Worm (Caenorhabditis elegans) whole organism, L4 larva: ENCODE measurements around the gene clec-185.

ENCODE experiments used
- D1046.2 ChIP-seq: fragments of 200-800 bp; sonication (Bioruptor generic); IDR thresholded peaks from 2 replicates; pipeline ENCODE4 v1.3.6; 2022; ENCODE audit warnings: missing genetic modification characterization, missing compliant biosample characterization
- F37D6.2 ChIP-seq: sonication (generic microtip); optimal IDR thresholded peaks from 2 replicates; lab custom pipeline; 2016; ENCODE audit warnings: mild to moderate bottlenecking, missing genetic modification characterization, missing compliant biosample characterization
- R02D3.7 ChIP-seq: fragments of 150-350 bp; sonication (generic microtip); optimal IDR thresholded peaks from 3 replicates; lab custom pipeline; 2014; ENCODE audit warnings: missing biosample characterization, missing genetic modification characterization
- Y105C5A.15 ChIP-seq: fragments of 200-800 bp; sonication (Bioruptor generic); IDR thresholded peaks from 2 replicates; pipeline ENCODE4 v1.3.6; 2022; ENCODE audit warnings: missing genetic modification characterization, missing compliant biosample characterization
- Y75B8A.6 ChIP-seq: fragments of 200-800 bp; sonication (Bioruptor generic); IDR thresholded peaks from 2 replicates; pipeline ENCODE4 v1.3.6; 2022; ENCODE audit warnings: missing genetic modification reagents, missing genetic modification characterization, missing compliant biosample characterization
- ZK337.2 ChIP-seq: fragments of 200-800 bp; sonication (Bioruptor generic); IDR thresholded peaks from 2 replicates; pipeline ENCODE4 v1.3.6; 2022; ENCODE audit warnings: missing genetic modification reagents, missing genetic modification characterization, missing compliant biosample characterization
- ZK546.5 ChIP-seq, 2 experiments: sonication (generic microtip); optimal IDR thresholded peaks; 2 replicates each; lab custom pipeline; 2017; ENCODE audit warnings: missing biosample characterization in 2 of 2, missing genetic modification characterization in 2 of 2
- arid-1 ChIP-seq: fragments of 200-800 bp; sonication (Bioruptor generic); conservative IDR thresholded peaks from 2 replicates; pipeline ENCODE4 v1.3.6; 2022; ENCODE audit warnings: missing genetic modification reagents, missing genetic modification characterization, missing compliant biosample characterization
- attf-4 ChIP-seq: sonication (generic microtip); optimal IDR thresholded peaks from 3 replicates; lab custom pipeline; 2017; ENCODE audit warnings: missing biosample characterization, missing genetic modification characterization
- ceh-20 ChIP-seq: fragments of 200-800 bp; sonication (Bioruptor generic); IDR thresholded peaks from 2 replicates; pipeline ENCODE4 v1.3.6; 2022; ENCODE audit warnings: missing genetic modification reagents, missing genetic modification characterization, missing compliant biosample characterization
- ceh-28 ChIP-seq: fragments of 150-350 bp; optimal IDR thresholded peaks from 2 replicates; lab custom pipeline; 2014; ENCODE audit warnings: missing biosample characterization, missing genetic modification reagents, missing genetic modification characterization
- ceh-32 ChIP-seq: sonication (generic microtip); optimal IDR thresholded peaks from 2 replicates; lab custom pipeline; 2016; ENCODE audit warnings: mild to moderate bottlenecking, missing genetic modification characterization, missing compliant biosample characterization; ENCODE audit not compliant: poor library complexity
- ceh-44 ChIP-seq: fragments of 200-800 bp; sonication (Bioruptor generic); IDR thresholded peaks from 2 replicates; pipeline ENCODE4 v1.3.6; 2022; ENCODE audit warnings: missing genetic modification reagents, missing genetic modification characterization, missing compliant biosample characterization
- ceh-82 ChIP-seq: sonication (generic microtip); optimal IDR thresholded peaks from 2 replicates; lab custom pipeline; 2017; ENCODE audit warnings: missing biosample characterization, missing genetic modification characterization
- daf-12 ChIP-seq: fragments of 150-350 bp; optimal IDR thresholded peaks from 2 replicates; lab custom pipeline; 2014; ENCODE audit warnings: missing biosample characterization, missing genetic modification reagents, missing genetic modification characterization
- daf-16 ChIP-seq, 3 experiments: sonication (generic microtip); optimal IDR thresholded peaks; 2 replicates each; lab custom pipeline; 2016 to 2017; ENCODE audit warnings: missing genetic modification characterization in 3 of 3, missing genetic modification reagents in 3 of 3, mild to moderate bottlenecking in 2 of 3, missing compliant biosample characterization in 2 of 3, missing biosample characterization in 1 of 3, moderate library complexity in 1 of 3
- daf-19 ChIP-seq: fragments of 200-800 bp; sonication (Bioruptor generic); conservative IDR thresholded peaks from 2 replicates; pipeline ENCODE4 v1.3.6; 2022; ENCODE audit warnings: missing genetic modification characterization, missing compliant biosample characterization
- daf-8 ChIP-seq: fragments of 200-800 bp; sonication (Bioruptor generic); IDR thresholded peaks from 2 replicates; pipeline ENCODE4 v1.3.6; 2022; ENCODE audit warnings: missing genetic modification characterization, missing compliant biosample characterization
- dmd-6 ChIP-seq: fragments of 200-800 bp; sonication (Bioruptor generic); IDR thresholded peaks from 2 replicates; pipeline ENCODE4 v1.3.6; 2022; ENCODE audit warnings: missing genetic modification reagents, missing genetic modification characterization, missing compliant biosample characterization
- duxl-1 ChIP-seq: sonication (generic microtip); optimal IDR thresholded peaks from 2 replicates; lab custom pipeline; 2016; ENCODE audit warnings: mild to moderate bottlenecking, missing genetic modification characterization, moderate library complexity, missing compliant biosample characterization; ENCODE audit not compliant: poor library complexity
- dve-1 ChIP-seq: sonication (generic microtip); optimal IDR thresholded peaks from 2 replicates; lab custom pipeline; 2017; ENCODE audit warnings: antibody characterized with exemption, mild to moderate bottlenecking, missing genetic modification characterization, missing compliant biosample characterization; ENCODE audit not compliant: insufficient read depth
- egl-27 ChIP-seq: sonication (generic microtip); optimal IDR thresholded peaks from 3 replicates; lab custom pipeline; 2017; ENCODE audit warnings: missing biosample characterization, missing genetic modification reagents, missing genetic modification characterization
- fkh-10 ChIP-seq: fragments of 150-350 bp; optimal IDR thresholded peaks from 2 replicates; lab custom pipeline; 2014; ENCODE audit warnings: missing biosample characterization, missing genetic modification reagents, missing genetic modification characterization
- hlh-30 ChIP-seq: sonication (generic microtip); optimal IDR thresholded peaks from 2 replicates; lab custom pipeline; 2017; ENCODE audit warnings: antibody characterized with exemption, mild to moderate bottlenecking, missing genetic modification characterization, missing compliant biosample characterization; ENCODE audit not compliant: insufficient read depth
- jun-1 ChIP-seq: fragments of 150-350 bp; optimal IDR thresholded peaks from 2 replicates; lab custom pipeline; 2014; ENCODE audit warnings: missing biosample characterization, missing genetic modification reagents, missing genetic modification characterization
- lim-7 ChIP-seq: fragments of 200-800 bp; sonication (Bioruptor generic); IDR thresholded peaks from 2 replicates; pipeline ENCODE4 v1.3.6; 2022; ENCODE audit warnings: missing genetic modification characterization, missing compliant biosample characterization
- lin-13 ChIP-seq: fragments of 150-350 bp; optimal IDR thresholded peaks from 2 replicates; lab custom pipeline; 2014; ENCODE audit warnings: missing biosample characterization, missing genetic modification reagents, missing genetic modification characterization
- lin-38 ChIP-seq: fragments of 200-800 bp; sonication (Bioruptor generic); IDR thresholded peaks from 2 replicates; pipeline ENCODE4 v1.3.6; 2022; ENCODE audit warnings: missing genetic modification reagents, missing genetic modification characterization, missing compliant biosample characterization
- lir-3 ChIP-seq: sonication (generic microtip); optimal IDR thresholded peaks from 2 replicates; lab custom pipeline; 2016; ENCODE audit warnings: mild to moderate bottlenecking, missing genetic modification characterization, missing compliant biosample characterization
- madf-9 ChIP-seq: fragments of 200-800 bp; sonication (Bioruptor generic); conservative IDR thresholded peaks from 2 replicates; pipeline ENCODE4 v1.3.6; 2022; ENCODE audit warnings: missing genetic modification reagents, missing genetic modification characterization, missing compliant biosample characterization
- mdl-1 ChIP-seq, 2 experiments: fragments of 150-350 bp in 1 of 2; sonication (generic microtip) in 1 of 2; optimal IDR thresholded peaks; 2 replicates each; lab custom pipeline; 2014 to 2017; ENCODE audit warnings: missing biosample characterization in 2 of 2, missing genetic modification characterization in 2 of 2
- mes-2 ChIP-seq: sonication (generic microtip); optimal IDR thresholded peaks from 2 replicates; lab custom pipeline; 2016; ENCODE audit warnings: missing genotype, mild to moderate bottlenecking, missing genetic modification characterization, missing compliant biosample characterization; ENCODE audit not compliant: poor library complexity, severe bottlenecking
- nhr-10 ChIP-seq: fragments of 150-350 bp; optimal IDR thresholded peaks from 2 replicates; lab custom pipeline; 2014; ENCODE audit warnings: missing biosample characterization, missing genetic modification characterization
- nhr-111 ChIP-seq: fragments of 200-800 bp; sonication (Bioruptor generic); optimal IDR thresholded peaks from 2 replicates; lab custom pipeline; 2018; ENCODE audit warnings: mild to moderate bottlenecking, missing genetic modification characterization, missing compliant biosample characterization
- nhr-237 ChIP-seq: sonication (generic microtip); optimal IDR thresholded peaks from 2 replicates; lab custom pipeline; 2017; ENCODE audit warnings: missing biosample characterization, missing genetic modification characterization
- nhr-42 ChIP-seq: fragments of 200-800 bp; sonication (Bioruptor generic); IDR thresholded peaks from 2 replicates; pipeline ENCODE4 v1.3.6; 2022; ENCODE audit warnings: missing genetic modification characterization, missing compliant biosample characterization
- nhr-76 ChIP-seq: fragments of 150-350 bp; optimal IDR thresholded peaks from 2 replicates; lab custom pipeline; 2014; ENCODE audit warnings: missing biosample characterization, missing genetic modification characterization
- pha-4 ChIP-seq, 2 experiments: fragments of 150-350 bp in 1 of 2; fragments of 200-800 bp in 1 of 2; sonication (Bioruptor generic) in 1 of 2; IDR thresholded peaks in 1 of 2; optimal IDR thresholded peaks in 1 of 2; 2 replicates each; pipeline versions ENCODE4 v1.3.6 to Lab custom; 2014 to 2022; ENCODE audit warnings: missing genetic modification characterization in 2 of 2, missing genetic modification reagents in 2 of 2, missing biosample characterization in 1 of 2, missing compliant biosample characterization in 1 of 2
- php-3 ChIP-seq: fragments of 200-800 bp; sonication (Bioruptor generic); IDR thresholded peaks from 2 replicates; pipeline ENCODE4 v1.3.6; 2022; ENCODE audit warnings: missing genetic modification reagents, missing genetic modification characterization, missing compliant biosample characterization
- rbr-2 ChIP-seq: sonication (generic microtip); optimal IDR thresholded peaks from 2 replicates; lab custom pipeline; 2016; ENCODE audit warnings: missing genotype, missing genetic modification characterization, missing compliant biosample characterization
- set-16 ChIP-seq: fragments of 200-800 bp; sonication (Bioruptor generic); IDR thresholded peaks from 2 replicates; pipeline ENCODE4 v1.3.6; 2022; ENCODE audit warnings: missing genetic modification reagents, missing genetic modification characterization, missing compliant biosample characterization
- snpc-4 ChIP-seq: fragments of 150-350 bp; optimal IDR thresholded peaks from 2 replicates; lab custom pipeline; 2014; ENCODE audit warnings: missing biosample characterization, missing genetic modification characterization
- spr-3 ChIP-seq: fragments of 200-800 bp; sonication (Bioruptor generic); optimal IDR thresholded peaks from 2 replicates; lab custom pipeline; 2018; ENCODE audit warnings: mild to moderate bottlenecking, missing genetic modification characterization, missing compliant biosample characterization
- tra-1 ChIP-seq: fragments of 200-800 bp; sonication (Bioruptor generic); IDR thresholded peaks from 2 replicates; pipeline ENCODE4 v1.3.6; 2022; ENCODE audit warnings: missing genetic modification reagents, missing genetic modification characterization, missing compliant biosample characterization
- unc-39 ChIP-seq: sonication (generic microtip); optimal IDR thresholded peaks from 2 replicates; lab custom pipeline; 2017; ENCODE audit warnings: missing biosample characterization, missing genetic modification characterization
- vab-7 ChIP-seq: fragments of 200-800 bp; sonication (Bioruptor generic); IDR thresholded peaks from 2 replicates; pipeline ENCODE4 v1.3.6; 2022; ENCODE audit warnings: missing genetic modification reagents, missing genetic modification characterization, missing compliant biosample characterization
- zfp-2 ChIP-seq: sonication (generic microtip); optimal IDR thresholded peaks from 2 replicates; lab custom pipeline; 2016; ENCODE audit warnings: mild to moderate bottlenecking, missing genetic modification characterization, missing compliant biosample characterization
- zip-11 ChIP-seq: fragments of 200-800 bp; sonication (Bioruptor generic); IDR thresholded peaks from 2 replicates; pipeline ENCODE4 v1.3.6; 2022; ENCODE audit warnings: missing genetic modification characterization, missing compliant biosample characterization

clec-185 gene

DNA sequence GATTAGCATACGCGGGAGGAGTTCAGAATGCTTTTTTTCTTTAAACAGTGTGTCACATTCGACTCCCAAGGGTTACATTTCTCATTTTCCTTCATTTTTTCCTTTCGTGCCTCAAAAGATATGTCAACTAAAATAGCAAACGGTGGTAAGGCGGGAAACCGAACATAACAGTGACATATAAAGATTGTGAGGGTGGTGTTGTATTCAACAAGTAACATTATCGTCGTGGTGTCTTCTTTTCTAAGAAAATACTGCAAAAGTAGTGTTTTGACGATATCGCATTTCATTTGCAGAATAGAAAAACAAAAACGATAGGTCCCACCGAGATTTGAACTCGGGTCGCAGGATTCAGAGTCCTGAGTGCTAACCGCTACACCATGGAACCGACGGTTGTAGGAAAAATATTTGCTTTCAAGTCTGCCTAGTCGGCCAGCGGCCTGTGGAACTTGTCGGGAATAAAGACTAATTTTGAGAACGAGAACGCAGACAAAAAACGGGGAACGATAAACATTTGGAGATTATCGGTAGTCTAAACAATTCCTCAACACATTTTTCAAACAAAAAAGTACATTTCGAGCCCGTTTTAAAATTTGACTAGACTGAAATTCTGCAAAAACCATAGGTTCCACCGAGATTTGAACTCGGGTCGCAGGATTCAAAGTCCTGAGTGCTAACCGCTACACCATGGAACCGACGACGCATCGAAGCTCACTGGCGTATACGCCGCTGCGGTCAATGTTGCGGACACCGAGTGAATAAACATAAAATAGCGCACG lies 21.6 kb upstream of the clec-185 start (continued):
- TF ChIP-seq Y75B8A.6 (GFP tag; lab: Robert Waterston, UW) (no peak), ceh-20 (GFP tag; lab: Robert Waterston, UW) (0 out of 2 replicates have a peak, but pooled peaks have one; percentile 14), nhr-111 (GFP tag; lab: Kevin White, UChicago) (no peak), ceh-82 (tag; lab: Kevin White, UChicago) (no peak), duxl-1 (tag; lab: Kevin White, UChicago) (peak; percentile 9), spr-3 (GFP tag; lab: Kevin White, UChicago) (no peak), ceh-32 (no peak), daf-19 (peak; percentile 63; the same call in 1 of the 2 replicates), unc-39 (tag; lab: Kevin White, UChicago) (no peak), ceh-28 (tag; lab: Kevin White, UChicago) (no peak), lin-38 (GFP tag; lab: Robert Waterston, UW) (peak; percentile 64; the same call in 1 of the 2 replicates), vab-7 (peak; percentile 13; the same call in 1 of the 2 replicates), mdl-1 (tag; optimal IDR thresholded peaks at IDR 0.05; lab: Kevin White, UChicago) (no peak), D1046.2 (GFP tag; lab: Robert Waterston, UW) (no peak; the same call in 1 of the 2 replicates), nhr-10 (tag; lab: Kevin White, UChicago) (no peak), ceh-44 (no peak), nhr-42 (GFP tag; lab: Robert Waterston, UW) (no peak), dve-1 (tag; lab: Kevin White, UChicago) (peak; percentile 13), arid-1 (GFP tag; lab: Robert Waterston, UW) (0 out of 2 replicates have a peak, but pooled peaks have one; percentile 5), daf-8 (no peak), egl-27 (tag; lab: Kevin White, UChicago) (no peak), F37D6.2 (tag; lab: Kevin White, UChicago) (no peak), ZK337.2 (GFP tag; lab: Robert Waterston, UW) (no peak), lir-3 (tag; lab: Kevin White, UChicago) (peak; percentile 45), set-16 (no peak), lim-7 (GFP tag; lab: Robert Waterston, UW) (peak; percentile 63), dmd-6 (peak; percentile 35), R02D3.7 (tag; lab: Kevin White, UChicago) (no peak), ZK546.5 (tag; optimal IDR thresholded peaks at IDR 0.05; lab: Kevin White, UChicago) (no peak), rbr-2 (tag; lab: Kevin White, UChicago) (no peak), zip-11 (no peak), daf-16 (GFP tag; optimal IDR thresholded peaks at IDR 0.05; lab: Kevin White, UChicago) (peak in 1 of 2 experiments; percentile 31), daf-16 (tag; optimal IDR thresholded peaks at IDR 0.05; lab: Kevin White, UChicago) (peak; percentile 45), nhr-237 (tag; lab: Kevin White, UChicago) (no peak), mes-2 (tag; lab: Kevin White, UChicago) (peak; percentile 56), tra-1 (GFP tag; lab: Robert Waterston, UW) (no peak; the same call in 1 of the 2 replicates), snpc-4 (no peak), lin-13 (GFP tag; lab: Kevin White, UChicago) (no peak), pha-4 (GFP tag; IDR thresholded peaks at IDR 0.05; lab: Robert Waterston, UW) (no peak; the same call in 1 of the 2 replicates), pha-4 (tag; optimal IDR thresholded peaks at IDR 0.05; lab: Kevin White, UChicago) (no peak), zfp-2 (tag; lab: Kevin White, UChicago) (no peak), madf-9 (GFP tag; lab: Robert Waterston, UW) (0 out of 2 replicates have a peak, but pooled peaks have one; percentile 8), Y105C5A.15 (GFP tag; lab: Robert Waterston, UW) (no peak), php-3 (GFP tag; lab: Robert Waterston, UW) (0 out of 2 replicates have a peak, but pooled peaks have one; percentile 6), jun-1 (tag; lab: Kevin White, UChicago) (no peak), daf-12 (tag; lab: Kevin White, UChicago) (no peak), attf-4 (no peak), nhr-76 (no peak), hlh-30 (tag; lab: Kevin White, UChicago) (no peak), fkh-10 (GFP tag; lab: Kevin White, UChicago) (no peak)
